Worm (Caenorhabditis elegans) whole organism, late embryonic: ENCODE data around the gene Y22D7AR.3.

Experiments
- eyg-1 ChIP-seq: sonication (generic microtip); optimal IDR thresholded peaks from 2 replicates; lab custom pipeline; 2016; ENCODE audit warnings: missing genotype, missing genetic modification characterization, missing compliant biosample characterization
- pag-3 ChIP-seq: sonication (generic microtip); optimal IDR thresholded peaks from 2 replicates; lab custom pipeline; 2016; ENCODE audit warnings: missing compliant biosample characterization, missing genetic modification characterization, borderline replicate concordance
- pros-1 ChIP-seq: fragments of 150-350 bp; optimal IDR thresholded peaks from 2 replicates; lab custom pipeline; 2014; ENCODE audit warnings: missing biosample characterization, missing genetic modification reagents, missing genetic modification characterization
- unc-3 ChIP-seq, 2 experiments: fragments of 200-800 bp in 1 of 2; sonication (Bioruptor generic) in 1 of 2; sonication (generic microtip) in 1 of 2; conservative IDR thresholded peaks in 1 of 2; optimal IDR thresholded peaks in 1 of 2; 2 replicates each; pipeline versions ENCODE4 v1.3.6 to Lab custom; 2016 to 2022; ENCODE audit warnings: missing compliant biosample characterization in 2 of 2, missing genetic modification characterization in 2 of 2, missing genetic modification reagents in 1 of 2
- unc-55 ChIP-seq: sonication (generic microtip); optimal IDR thresholded peaks from 2 replicates; lab custom pipeline; 2017; ENCODE audit warnings: missing biosample characterization, missing genetic modification reagents, missing genetic modification characterization
- unc-86 ChIP-seq: sonication (generic microtip); optimal IDR thresholded peaks from 2 replicates; lab custom pipeline; 2016; ENCODE audit warnings: missing genetic modification characterization, missing compliant biosample characterization

- TF ChIP-seq eyg-1 (tag; lab: Kevin White, UChicago) = no peak
- no peak for TF ChIP-seq pag-3 (tag; lab: Kevin White, UChicago)
- no peak for TF ChIP-seq unc-86 (tag; lab: Kevin White, UChicago)
- no peak for TF ChIP-seq unc-55 (GFP tag; lab: Kevin White, UChicago)
- no peak for TF ChIP-seq pros-1 (tag; lab: Kevin White, UChicago)
- TF ChIP-seq unc-3 (GFP tag; conservative IDR thresholded peaks at IDR 0.05; lab: Robert Waterston, UW) = no peak
- no peak for TF ChIP-seq unc-3 (tag; optimal IDR thresholded peaks at IDR 0.05; lab: Kevin White, UChicago)
These were observed 43.3 kb downstream of the Y22D7AR.3 start for ce11 chrIII:1622329-1622728.
